Worm (Caenorhabditis elegans): ENCODE data around the gene ctsa-3.1.

- no peak for TF ChIP-seq mdl-1 (tag; optimal IDR thresholded peaks at IDR 0.05)
- TF ChIP-seq nhr-11 (tag; optimal IDR thresholded peaks at IDR 0.05): no peak
- TF ChIP-seq ZK546.5 (tag; optimal IDR thresholded peaks at IDR 0.05): no peak
- no peak for TF ChIP-seq ceh-28 (tag; optimal IDR thresholded peaks at IDR 0.05)
- no peak for TF ChIP-seq aly-2 (tag; optimal IDR thresholded peaks at IDR 0.05)
- TF ChIP-seq nhr-76 (tag; optimal IDR thresholded peaks at IDR 0.05): no peak
- TF ChIP-seq unc-39 (tag; optimal IDR thresholded peaks at IDR 0.05): no peak
- TF ChIP-seq snpc-4 (tag; optimal IDR thresholded peaks at IDR 0.05): no peak
- TF ChIP-seq tbx-2 (tag; optimal IDR thresholded peaks at IDR 0.05): no peak
Observed at ce11 chrII:7253073-7253472, 20.4 kb downstream of the ctsa-3.1 start, which contains the start of gene lsm-4.

Measured in whole organism, L3 larva.